Worm (Caenorhabditis elegans): ENCODE data around the gene F53H1.4.

Gene F53H1.4

ce11 chrIV:1309600-1310207 is at the start of gene F53H1.4, which contains the start of gene ddx-46:
F53H1.4 (plus strand) TSS chrIV:1310166.
ddx-46 (minus strand) TSS chrIV:1309650.
- TF ChIP-seq nhr-12 (tag; optimal IDR thresholded peaks at IDR 0.05) (no peak), nhr-77 (tag; optimal IDR thresholded peaks at IDR 0.05) (no peak), ztf-4 (tag; optimal IDR thresholded peaks at IDR 0.05) (no peak), ceh-28 (tag; optimal IDR thresholded peaks at IDR 0.05) (no peak), ama-1 (optimal IDR thresholded peaks at IDR 0.05) (no peak), nhr-11 (tag; optimal IDR thresholded peaks at IDR 0.05) (no peak), eor-1 (tag; optimal IDR thresholded peaks at IDR 0.05) (no peak), hmg-11 (tag; optimal IDR thresholded peaks at IDR 0.05) (peak; percentile 43), mdl-1 (tag; optimal IDR thresholded peaks at IDR 0.05) (no peak), nhr-43 (tag; optimal IDR thresholded peaks at IDR 0.05; ENCODE audit: poor library complexity, severe bottlenecking) (no peak), lin-39 (tag; optimal IDR thresholded peaks at IDR 0.05) (peak; percentile 40), fos-1 (tag; optimal IDR thresholded peaks at IDR 0.05) (no peak), skn-1 (tag; optimal IDR thresholded peaks at IDR 0.05) (no peak), lsy-12 (tag; optimal IDR thresholded peaks at IDR 0.05) (no peak), nhr-67 (tag; optimal IDR thresholded peaks at IDR 0.05) (no peak), lin-15B (tag; optimal IDR thresholded peaks at IDR 0.05) (peak; percentile 86), pha-4 (tag; optimal IDR thresholded peaks at IDR 0.05) (peak; percentile 8), ztf-11 (tag; optimal IDR thresholded peaks at IDR 0.05) (no peak), mml-1 (tag; optimal IDR thresholded peaks at IDR 0.05) (no peak), nhr-23 (tag; optimal IDR thresholded peaks at IDR 0.05) (peak; percentile 7), nhr-28 (tag; optimal IDR thresholded peaks at IDR 0.05) (no peak), jun-1 (tag; optimal IDR thresholded peaks at IDR 0.05) (no peak), elt-3 (tag; optimal IDR thresholded peaks at IDR 0.05) (no peak), unc-39 (tag; optimal IDR thresholded peaks at IDR 0.05) (no peak), snpc-4 (tag; optimal IDR thresholded peaks at IDR 0.05) (no peak), fkh-2 (tag; optimal IDR thresholded peaks at IDR 0.05) (no peak), elt-2 (tag; optimal IDR thresholded peaks at IDR 0.05) (no peak), nfya-1 (tag; optimal IDR thresholded peaks at IDR 0.05; ENCODE audit: insufficient read depth) (peak; percentile 55), nhr-237 (tag; optimal IDR thresholded peaks at IDR 0.05) (no peak), ceh-16 (tag; optimal IDR thresholded peaks at IDR 0.05) (no peak)

- no peak for TF ChIP-seq ztf-4 (tag; optimal IDR thresholded peaks at IDR 0.05)
- TF ChIP-seq elt-2 (tag; optimal IDR thresholded peaks at IDR 0.05): peak; percentile 38
Measured at ce11 chrIV:1260474-1260873, 49.5 kb upstream of the F53H1.4 start.

- TF ChIP-seq pqm-1 (tag; optimal IDR thresholded peaks at IDR 0.05) (peak; percentile 12), elt-2 (tag; optimal IDR thresholded peaks at IDR 0.05) (no peak)
Measured at ce11 chrIV:1261024-1261423, 48.9 kb upstream of the F53H1.4 start, which contains the start of gene clec-169. clec-169 (plus strand) TSS chrIV:1261324.

DNA sequence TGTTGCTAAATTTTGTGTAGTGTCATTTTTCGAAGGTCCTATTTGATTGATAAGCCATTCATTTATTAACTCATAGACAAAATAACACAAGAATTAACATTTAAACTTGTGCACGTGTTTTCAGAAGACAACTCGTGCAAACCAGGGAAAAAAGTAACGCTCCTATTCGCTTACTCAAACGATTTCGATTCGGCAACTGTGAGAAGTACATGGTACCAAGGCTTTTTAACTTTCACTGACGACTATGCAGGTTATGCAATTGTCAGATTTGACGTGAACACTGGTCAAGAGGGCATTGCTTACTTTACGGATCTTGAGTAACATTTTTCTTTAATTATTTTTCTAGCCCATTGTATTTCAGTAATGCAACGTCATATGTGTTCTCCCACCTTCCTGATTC is 48.0 kb upstream of the F53H1.4 start:
- TF ChIP-seq ama-1 (optimal IDR thresholded peaks at IDR 0.05) (no peak), lin-15B (tag; optimal IDR thresholded peaks at IDR 0.05) (no peak), nhr-12 (tag; optimal IDR thresholded peaks at IDR 0.05) (no peak), mdl-1 (tag; optimal IDR thresholded peaks at IDR 0.05) (no peak), elt-2 (tag; optimal IDR thresholded peaks at IDR 0.05) (no peak), elt-3 (tag; optimal IDR thresholded peaks at IDR 0.05) (no peak), ceh-9 (tag; optimal IDR thresholded peaks at IDR 0.05) (no peak), hmg-11 (tag; optimal IDR thresholded peaks at IDR 0.05) (no peak), aly-2 (tag; optimal IDR thresholded peaks at IDR 0.05) (no peak)

DNA sequence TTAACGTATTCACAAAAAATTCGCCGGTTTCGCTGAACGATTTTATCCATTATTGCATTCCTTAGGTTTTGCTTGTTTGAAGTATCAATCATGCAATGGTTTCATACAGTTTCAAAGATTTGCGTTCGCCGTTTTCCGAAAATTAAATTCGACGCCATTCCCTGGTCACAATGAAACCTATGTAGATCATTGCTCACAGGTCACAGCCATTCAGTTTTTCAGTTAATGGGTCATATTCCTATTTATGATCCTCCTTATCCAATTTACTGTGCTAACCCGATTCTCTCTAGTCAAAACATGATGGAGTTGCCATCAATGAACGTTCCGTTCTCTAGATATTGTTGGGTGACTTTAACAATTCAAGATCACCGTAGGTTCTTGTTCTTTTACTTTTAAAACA is 45.0 kb upstream of the F53H1.4 start, which contains the start of gene F38A1.13:
Gene F38A1.13, plus strand, starts transcription at position 301 of the 400 bp plus-strand sequence.
- TF ChIP-seq tbx-2 (tag; optimal IDR thresholded peaks at IDR 0.05) (no peak), nhr-67 (tag; optimal IDR thresholded peaks at IDR 0.05) (no peak)
